Fruit fly (Drosophila melanogaster) whole organism, prepupa: ENCODE data around the gene Tmx3.

ENCODE experiments used
- CG32006 ChIP-seq: fragments of 200-800 bp; sonication (Bioruptor generic); optimal IDR thresholded peaks from 3 replicates; lab custom pipeline; 2017; ENCODE audit warnings: missing biosample characterization, mild to moderate bottlenecking, missing genetic modification characterization
- ss ChIP-seq, 2 experiments: fragments of 200-800 bp; sonication (Bioruptor generic); optimal IDR thresholded peaks; 2 replicates in 1 of 2; 3 replicates in 1 of 2; lab custom pipeline; 2017 to 2018; ENCODE audit warnings: mild to moderate bottlenecking in 2 of 2, missing biosample characterization in 2 of 2, missing genetic modification characterization in 2 of 2, moderate library complexity in 1 of 2

dm6 chr3L:16201028-16201427, 27.9 kb upstream of the Tmx3 start, which contains the start of gene dls:
- TF ChIP-seq CG32006 (GFP tag; lab: Kevin White, UChicago): no peak
- no peak for TF ChIP-seq ss (GFP tag; optimal IDR thresholded peaks at IDR 0.05; lab: Kevin White, UChicago)
